Worm (Caenorhabditis elegans) whole organism, late embryonic: ENCODE data around the gene ZK1320.13.

Experiments used
- C38D4.7 ChIP-seq: fragments of 200-800 bp; sonication (Bioruptor generic); optimal IDR thresholded peaks from 2 replicates; lab custom pipeline; 2018; ENCODE audit warnings: mild to moderate bottlenecking, missing genetic modification characterization, moderate library complexity, missing compliant biosample characterization
- F13H6.1 ChIP-seq: sonication (generic microtip); optimal IDR thresholded peaks from 2 replicates; lab custom pipeline; 2016; ENCODE audit warnings: missing genetic modification characterization, missing compliant biosample characterization
- T23F11.4 ChIP-seq: fragments of 200-800 bp; sonication (Bioruptor generic); optimal IDR thresholded peaks from 2 replicates; lab custom pipeline; 2018; ENCODE audit warnings: mild to moderate bottlenecking, missing genetic modification characterization, missing compliant biosample characterization
- ceh-14 ChIP-seq: sonication (generic microtip); optimal IDR thresholded peaks from 2 replicates; lab custom pipeline; 2016; ENCODE audit warnings: missing genotype, missing genetic modification characterization, missing compliant biosample characterization
- ceh-18 ChIP-seq: sonication (generic microtip); optimal IDR thresholded peaks from 2 replicates; lab custom pipeline; 2016; ENCODE audit warnings: missing genetic modification characterization, missing compliant biosample characterization
- ceh-22 ChIP-seq: sonication (generic microtip); optimal IDR thresholded peaks from 2 replicates; lab custom pipeline; 2017; ENCODE audit warnings: missing biosample characterization, missing genetic modification characterization
- ceh-30 ChIP-seq: fragments of 150-350 bp; optimal IDR thresholded peaks from 2 replicates; lab custom pipeline; 2014; ENCODE audit warnings: missing biosample characterization, missing genetic modification characterization
- ceh-31 ChIP-seq: sonication (generic microtip); optimal IDR thresholded peaks from 2 replicates; lab custom pipeline; 2016; ENCODE audit warnings: missing genetic modification characterization, missing compliant biosample characterization
- ceh-45 ChIP-seq: fragments of 200-800 bp; sonication (Bioruptor generic); IDR thresholded peaks from 2 replicates; pipeline ENCODE4 v1.3.6; 2022; ENCODE audit warnings: missing genetic modification reagents, missing genetic modification characterization, missing compliant biosample characterization
- ceh-48 ChIP-seq: sonication (generic microtip); optimal IDR thresholded peaks from 2 replicates; lab custom pipeline; 2016; ENCODE audit warnings: missing genetic modification characterization, inconsistent platforms, missing compliant biosample characterization
- ceh-9 ChIP-seq: sonication (generic microtip); optimal IDR thresholded peaks from 2 replicates; lab custom pipeline; 2016; ENCODE audit warnings: mild to moderate bottlenecking, missing genetic modification characterization, inconsistent platforms, missing compliant biosample characterization
- dmd-4 ChIP-seq: sonication (generic microtip); optimal IDR thresholded peaks from 2 replicates; lab custom pipeline; 2016; ENCODE audit warnings: borderline replicate concordance, missing genetic modification characterization, missing compliant biosample characterization
- ets-4 ChIP-seq: sonication (generic microtip); optimal IDR thresholded peaks from 2 replicates; lab custom pipeline; 2016; ENCODE audit warnings: missing genetic modification characterization, missing compliant biosample characterization
- eyg-1 ChIP-seq: sonication (generic microtip); optimal IDR thresholded peaks from 2 replicates; lab custom pipeline; 2016; ENCODE audit warnings: missing genotype, missing genetic modification characterization, missing compliant biosample characterization
- fax-1 ChIP-seq: sonication (generic microtip); optimal IDR thresholded peaks from 2 replicates; lab custom pipeline; 2016; ENCODE audit warnings: missing genotype, missing genetic modification characterization, missing compliant biosample characterization
- fkh-10 ChIP-seq: fragments of 150-350 bp; optimal IDR thresholded peaks from 2 replicates; lab custom pipeline; 2014; ENCODE audit warnings: missing biosample characterization, missing genetic modification reagents, missing genetic modification characterization
- fkh-6 ChIP-seq: sonication (generic microtip); optimal IDR thresholded peaks from 2 replicates; lab custom pipeline; 2016; ENCODE audit warnings: missing genetic modification characterization, missing compliant biosample characterization
- hlh-6 ChIP-seq: sonication (generic microtip); optimal IDR thresholded peaks from 2 replicates; lab custom pipeline; 2016; ENCODE audit warnings: missing genotype, missing genetic modification characterization, missing compliant biosample characterization
- hlh-8 ChIP-seq: sonication (generic microtip); optimal IDR thresholded peaks from 2 replicates; lab custom pipeline; 2016; ENCODE audit warnings: missing genotype, missing genetic modification characterization, missing compliant biosample characterization
- mec-3 ChIP-seq: sonication (generic microtip); optimal IDR thresholded peaks from 2 replicates; lab custom pipeline; 2016; ENCODE audit warnings: borderline replicate concordance, missing genetic modification characterization, missing compliant biosample characterization
- nhr-11 ChIP-seq: fragments of 150-350 bp; optimal IDR thresholded peaks from 2 replicates; lab custom pipeline; 2014; ENCODE audit warnings: missing biosample characterization, missing genetic modification characterization
- nhr-232 ChIP-seq: sonication (generic microtip); optimal IDR thresholded peaks from 2 replicates; lab custom pipeline; 2016; ENCODE audit warnings: missing genetic modification characterization, missing compliant biosample characterization
- npax-4 ChIP-seq: sonication (generic microtip); optimal IDR thresholded peaks from 2 replicates; lab custom pipeline; 2016; ENCODE audit warnings: missing genetic modification characterization, missing compliant biosample characterization
- odd-2 ChIP-seq: sonication (generic microtip); optimal IDR thresholded peaks from 2 replicates; lab custom pipeline; 2017; ENCODE audit warnings: antibody characterized with exemption, mild to moderate bottlenecking, missing genetic modification characterization, missing compliant biosample characterization
- pag-3 ChIP-seq: sonication (generic microtip); optimal IDR thresholded peaks from 2 replicates; lab custom pipeline; 2016; ENCODE audit warnings: missing compliant biosample characterization, missing genetic modification characterization, borderline replicate concordance
- pha-2 ChIP-seq: sonication (generic microtip); optimal IDR thresholded peaks from 2 replicates; lab custom pipeline; 2017; ENCODE audit warnings: mild to moderate bottlenecking, missing genetic modification characterization, missing compliant biosample characterization
- pros-1 ChIP-seq: fragments of 150-350 bp; optimal IDR thresholded peaks from 2 replicates; lab custom pipeline; 2014; ENCODE audit warnings: missing biosample characterization, missing genetic modification reagents, missing genetic modification characterization
- sdc-2 ChIP-seq: sonication (generic microtip); optimal IDR thresholded peaks from 2 replicates; lab custom pipeline; 2016; ENCODE audit warnings: missing genotype, missing genetic modification characterization, missing compliant biosample characterization
- sox-2 ChIP-seq: fragments of 200-800 bp; sonication (Bioruptor generic); IDR thresholded peaks from 2 replicates; pipeline ENCODE4 v1.3.6; 2022; ENCODE audit warnings: missing genetic modification reagents, missing genetic modification characterization, missing compliant biosample characterization
- syd-9 ChIP-seq: sonication (generic microtip); optimal IDR thresholded peaks from 2 replicates; lab custom pipeline; 2016; ENCODE audit warnings: mild to moderate bottlenecking, missing genetic modification characterization, moderate library complexity, missing compliant biosample characterization
- unc-42 ChIP-seq: sonication (generic microtip); optimal IDR thresholded peaks from 2 replicates; lab custom pipeline; 2016; ENCODE audit warnings: missing genotype, missing genetic modification characterization, missing compliant biosample characterization
- unc-55 ChIP-seq: sonication (generic microtip); optimal IDR thresholded peaks from 2 replicates; lab custom pipeline; 2017; ENCODE audit warnings: missing biosample characterization, missing genetic modification reagents, missing genetic modification characterization
- unc-86 ChIP-seq: sonication (generic microtip); optimal IDR thresholded peaks from 2 replicates; lab custom pipeline; 2016; ENCODE audit warnings: missing genetic modification characterization, missing compliant biosample characterization
- zip-5 ChIP-seq: sonication (generic microtip); optimal IDR thresholded peaks from 2 replicates; lab custom pipeline; 2016; ENCODE audit warnings: missing genetic modification characterization, missing compliant biosample characterization
- ztf-16 ChIP-seq: sonication (generic microtip); optimal IDR thresholded peaks from 2 replicates; lab custom pipeline; 2017; ENCODE audit warnings: missing genetic modification characterization, missing compliant biosample characterization

Gene ZK1320.13

DNA sequence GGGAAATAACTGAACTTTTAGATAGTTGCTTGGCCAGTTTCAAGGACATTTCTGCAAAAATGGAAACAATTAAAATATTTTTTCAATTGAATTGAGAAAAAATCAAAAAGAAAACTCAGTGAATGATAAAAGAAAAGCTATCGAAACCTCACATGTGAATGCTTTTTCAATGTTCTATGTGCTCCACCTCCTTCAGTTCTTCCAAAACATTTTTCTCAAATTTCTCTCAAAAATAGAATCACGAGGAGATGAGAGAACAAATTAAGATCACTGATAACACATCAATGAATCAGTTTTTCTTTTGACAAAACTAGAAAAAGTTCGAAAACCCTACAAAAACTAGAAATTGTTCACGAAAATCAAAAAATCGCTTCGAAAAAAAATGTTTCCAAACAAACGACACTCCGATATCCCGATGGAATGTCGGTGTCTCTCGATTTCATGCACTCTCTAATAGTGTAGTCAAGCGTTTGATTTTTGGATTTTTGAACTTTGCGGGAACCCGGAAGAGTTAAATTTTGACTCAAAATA is 6.1 kb downstream of the ZK1320.13 start, which contains the start of gene ZK1320.9:
Gene ZK1320.9, minus strand, starts transcription at position 51 of the 531 bp plus-strand sequence.
- no peak for TF ChIP-seq C38D4.7 (GFP tag; lab: Kevin White, UChicago)
- TF ChIP-seq hlh-8 (tag; lab: Kevin White, UChicago), result no peak
- TF ChIP-seq ceh-18, result no peak
- no peak for TF ChIP-seq ceh-31 (tag; lab: Kevin White, UChicago)
- no peak for TF ChIP-seq ceh-9 (tag; lab: Kevin White, UChicago)

DNA sequence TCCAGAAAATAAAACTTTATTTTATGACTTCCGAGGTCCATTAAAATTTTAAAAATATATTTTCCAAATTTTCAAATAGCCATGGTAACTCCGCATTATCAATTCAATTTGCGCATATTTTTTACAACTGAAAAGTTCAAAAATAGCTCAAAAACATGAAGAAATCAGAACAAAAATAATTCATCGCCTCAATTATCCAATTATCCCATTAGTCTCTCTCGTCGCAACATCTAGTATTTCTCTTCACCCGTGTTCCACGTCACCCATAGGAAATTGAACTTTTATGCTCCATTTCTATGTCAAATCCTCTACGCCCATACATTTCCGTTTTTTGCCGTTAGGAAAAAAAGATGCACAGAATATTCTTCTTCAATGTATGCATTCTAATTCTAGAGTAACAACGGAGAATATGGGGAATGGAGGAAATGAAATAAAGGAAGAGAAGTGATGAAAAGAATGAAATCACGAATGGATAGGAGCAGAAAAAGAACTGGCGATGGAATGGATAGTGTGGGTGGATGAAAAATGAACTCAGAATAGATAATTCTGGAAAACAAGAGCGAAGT is 9.6 kb downstream of the ZK1320.13 start:
- TF ChIP-seq mec-3 (tag; lab: Kevin White, UChicago) (no peak), unc-42 (tag; lab: Kevin White, UChicago) (peak; percentile 78), ceh-22 (tag; lab: Kevin White, UChicago) (no peak)

DNA sequence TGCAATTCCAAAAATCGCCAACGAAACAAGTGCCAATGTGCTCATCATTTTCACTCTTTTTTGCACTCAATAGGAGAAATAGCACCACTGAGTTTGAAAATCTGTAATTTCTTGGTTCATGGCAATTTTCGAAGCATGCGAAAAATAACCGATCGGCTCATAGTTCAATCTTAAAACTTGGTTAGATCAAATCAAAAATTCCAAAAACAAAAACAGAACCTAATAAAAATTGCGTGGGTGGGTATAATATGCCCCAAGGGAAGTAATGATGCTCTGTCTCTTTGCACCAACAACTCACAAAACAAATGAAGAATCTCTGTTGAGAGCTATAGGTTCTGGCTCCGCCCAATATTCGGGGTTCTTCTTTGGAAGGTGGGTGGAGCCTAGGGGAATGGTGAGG is 11.2 kb downstream of the ZK1320.13 start, which contains the start of gene nlp-11:
Gene nlp-11, minus strand, starts transcription at position 101 of the 400 bp plus-strand sequence.
- TF ChIP-seq pha-2 (no peak), syd-9 (tag; lab: Kevin White, UChicago) (no peak), nhr-11 (tag; lab: Kevin White, UChicago) (no peak), ceh-22 (tag; lab: Kevin White, UChicago) (no peak), T23F11.4 (no peak), unc-86 (no peak), odd-2 (tag; lab: Kevin White, UChicago) (no peak), sdc-2 (tag; lab: Kevin White, UChicago) (no peak), ceh-14 (tag; lab: Kevin White, UChicago) (no peak), nhr-232 (tag; lab: Kevin White, UChicago) (no peak), fkh-10 (GFP tag; lab: Kevin White, UChicago) (no peak), dmd-4 (tag; lab: Kevin White, UChicago) (no peak), ztf-16 (no peak), zip-5 (tag; lab: Kevin White, UChicago) (no peak), hlh-8 (tag; lab: Kevin White, UChicago) (no peak), F13H6.1 (tag; lab: Kevin White, UChicago) (no peak), C38D4.7 (GFP tag; lab: Kevin White, UChicago) (no peak), fkh-6 (tag; lab: Kevin White, UChicago) (no peak), ets-4 (tag; lab: Kevin White, UChicago) (no peak)
- TF ChIP-seq, all 69 proteins: peak for 0

DNA sequence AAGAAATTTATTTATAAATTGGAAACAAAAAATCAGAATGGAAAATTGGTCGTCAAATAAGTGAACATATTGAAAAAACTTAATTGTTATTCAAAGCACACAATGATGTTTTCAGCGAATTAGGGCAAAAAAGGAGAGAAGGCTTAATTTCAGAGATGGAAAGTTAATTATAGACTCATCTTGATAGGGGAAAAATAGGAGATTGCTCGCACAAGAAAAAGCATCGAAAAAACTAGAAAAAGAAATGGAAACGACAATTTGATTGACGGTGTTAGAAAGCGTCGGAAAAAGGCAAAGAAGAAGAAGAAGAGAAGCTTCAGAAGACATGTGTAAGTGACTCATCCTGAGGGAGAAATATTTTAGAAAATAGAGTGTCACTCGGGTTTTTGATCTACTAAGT is 15.3 kb downstream of the ZK1320.13 start:
- TF ChIP-seq unc-42 (tag; lab: Kevin White, UChicago) (peak; percentile 55), eyg-1 (tag; lab: Kevin White, UChicago) (no peak)

DNA sequence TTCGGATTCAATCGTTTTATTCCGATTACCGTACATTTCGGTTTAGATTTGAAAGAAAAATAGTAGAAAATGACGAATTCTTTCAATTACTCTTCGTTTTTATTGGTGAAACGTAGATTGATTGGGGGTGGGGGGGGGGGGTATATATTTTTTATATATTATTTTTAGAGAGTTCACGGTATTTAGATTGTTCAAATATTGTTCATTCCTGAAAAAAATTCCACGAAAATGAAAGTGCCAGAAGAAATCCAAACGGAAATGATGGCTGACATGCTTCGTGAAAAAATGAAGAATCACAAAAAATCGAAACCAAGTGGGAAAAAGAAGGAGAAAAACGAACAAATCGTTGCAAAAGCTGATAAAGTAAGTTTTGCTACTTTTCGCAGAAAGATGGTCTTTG is 19.8 kb downstream of the ZK1320.13 start, which contains the start of the genes Y53C12A.8 and Y53C12A.7:
Gene Y53C12A.8, minus strand, starts transcription at position 101 of the 400 bp plus-strand sequence.
Gene Y53C12A.7, plus strand, starts transcription at position 181 of the 400 bp plus-strand sequence.
- TF ChIP-seq ztf-16 (no peak), fkh-6 (tag; lab: Kevin White, UChicago) (no peak), sox-2 (GFP tag; lab: Robert Waterston, UW) (no peak), fax-1 (tag; lab: Kevin White, UChicago) (no peak), pros-1 (no peak), npax-4 (tag; lab: Kevin White, UChicago) (no peak), ceh-48 (tag; lab: Kevin White, UChicago) (no peak), hlh-6 (no peak), nhr-11 (tag; lab: Kevin White, UChicago) (no peak), pag-3 (tag; lab: Kevin White, UChicago) (no peak), unc-55 (GFP tag; lab: Kevin White, UChicago) (no peak), ceh-45 (GFP tag; lab: Robert Waterston, UW) (no peak), ceh-30 (no peak)
